Fruit fly (Drosophila melanogaster) whole organism: ENCODE results near the gene CG5172.

ENCODE experiments used
- CG8478 ChIP-seq: fragments of >200 bp; optimal IDR thresholded peaks from 2 replicates; lab custom pipeline; 2018; ENCODE audit warnings: inconsistent platforms
- Dll ChIP-seq: fragments of >200 bp; optimal IDR thresholded peaks from 2 replicates; lab custom pipeline; 2017
- EcR ChIP-seq, 2 experiments: fragments of >200 bp; optimal IDR thresholded peaks; 2 replicates each; lab custom pipeline; 2017; ENCODE audit warnings: missing biosample characterization in 2 of 2, missing genetic modification characterization in 2 of 2, missing genetic modification reagents in 2 of 2
- pan ChIP-seq: fragments of >200 bp; optimal IDR thresholded peaks from 2 replicates; lab custom pipeline; 2017
- psq ChIP-seq: fragments of >200 bp; optimal IDR thresholded peaks from 2 replicates; lab custom pipeline; 2017
- usp ChIP-seq: fragments of >200 bp; optimal IDR thresholded peaks from 2 replicates; lab custom pipeline; 2017; ENCODE audit warnings: missing biosample characterization, missing genetic modification characterization, mixed read lengths

dm6 chrX:17202498-17203162 is 18.6 kb upstream of the CG5172 start, which contains the start of the genes TTLL1A and CG5070:
- no peak for TF ChIP-seq usp
- TF ChIP-seq psq, result no peak
- no peak for TF ChIP-seq CG8478
- TF ChIP-seq pan (lab: Kevin White, UChicago), result no peak
- TF ChIP-seq EcR (GFP tag; optimal IDR thresholded peaks at IDR 0.05; lab: Kevin White, UChicago), result no peak
- TF ChIP-seq Dll, result no peak
